Worm (Caenorhabditis elegans) whole organism, L4 larva: ENCODE results near the gene nifk-1.

ENCODE experiments used
- F10B5.3 ChIP-seq: sonication (generic microtip); optimal IDR thresholded peaks from 2 replicates; lab custom pipeline; 2016; ENCODE audit warnings: mild to moderate bottlenecking, missing genetic modification characterization, missing compliant biosample characterization
- F26F4.8 ChIP-seq: fragments of 200-800 bp; sonication (Bioruptor generic); conservative IDR thresholded peaks from 2 replicates; pipeline ENCODE4 v1.3.6; 2022; ENCODE audit warnings: missing genetic modification characterization, missing compliant biosample characterization
- F37D6.2 ChIP-seq: sonication (generic microtip); optimal IDR thresholded peaks from 2 replicates; lab custom pipeline; 2016; ENCODE audit warnings: mild to moderate bottlenecking, missing genetic modification characterization, missing compliant biosample characterization
- F44E2.7 ChIP-seq: fragments of 200-800 bp; sonication (Bioruptor generic); IDR thresholded peaks from 2 replicates; pipeline ENCODE4 v2.1.2; 2022; ENCODE audit warnings: missing genetic modification characterization, missing compliant biosample characterization
- F49E8.2 ChIP-seq: sonication (generic microtip); optimal IDR thresholded peaks from 2 replicates; lab custom pipeline; 2016; ENCODE audit warnings: missing compliant biosample characterization, mild to moderate bottlenecking, missing genetic modification characterization, borderline replicate concordance
- ZK337.2 ChIP-seq: fragments of 200-800 bp; sonication (Bioruptor generic); IDR thresholded peaks from 2 replicates; pipeline ENCODE4 v1.3.6; 2022; ENCODE audit warnings: missing genetic modification reagents, missing genetic modification characterization, missing compliant biosample characterization
- ZK546.5 ChIP-seq, 2 experiments: sonication (generic microtip); optimal IDR thresholded peaks; 2 replicates each; lab custom pipeline; 2017; ENCODE audit warnings: missing biosample characterization in 2 of 2, missing genetic modification characterization in 2 of 2
- aha-1 ChIP-seq: fragments of 150-350 bp; peaks from one replicate; lab custom pipeline; 2014; ENCODE audit warnings: missing biosample characterization, missing genetic modification characterization
- arid-1 ChIP-seq: fragments of 200-800 bp; sonication (Bioruptor generic); conservative IDR thresholded peaks from 2 replicates; pipeline ENCODE4 v1.3.6; 2022; ENCODE audit warnings: missing genetic modification reagents, missing genetic modification characterization, missing compliant biosample characterization
- ceh-28 ChIP-seq: fragments of 150-350 bp; optimal IDR thresholded peaks from 2 replicates; lab custom pipeline; 2014; ENCODE audit warnings: missing biosample characterization, missing genetic modification reagents, missing genetic modification characterization
- ceh-32 ChIP-seq: sonication (generic microtip); optimal IDR thresholded peaks from 2 replicates; lab custom pipeline; 2016; ENCODE audit warnings: mild to moderate bottlenecking, missing genetic modification characterization, missing compliant biosample characterization; ENCODE audit not compliant: poor library complexity
- daf-12 ChIP-seq: fragments of 150-350 bp; optimal IDR thresholded peaks from 2 replicates; lab custom pipeline; 2014; ENCODE audit warnings: missing biosample characterization, missing genetic modification reagents, missing genetic modification characterization
- daf-16 ChIP-seq, 3 experiments: sonication (generic microtip); optimal IDR thresholded peaks; 2 replicates each; lab custom pipeline; 2016 to 2017; ENCODE audit warnings: missing genetic modification characterization in 3 of 3, missing genetic modification reagents in 3 of 3, mild to moderate bottlenecking in 2 of 3, missing compliant biosample characterization in 2 of 3, missing biosample characterization in 1 of 3, moderate library complexity in 1 of 3
- dpl-1 ChIP-seq: fragments of 150-350 bp; optimal IDR thresholded peaks from 2 replicates; lab custom pipeline; 2014; ENCODE audit warnings: missing biosample characterization, missing genetic modification reagents, missing genetic modification characterization
- egl-43 ChIP-seq: fragments of 200-800 bp; sonication (Bioruptor generic); IDR thresholded peaks from 2 replicates; pipeline ENCODE4 v1.3.6; 2022; ENCODE audit warnings: missing genetic modification reagents, missing genetic modification characterization, missing compliant biosample characterization
- hif-1 ChIP-seq, 2 experiments: sonication (generic microtip); optimal IDR thresholded peaks; 2 replicates each; lab custom pipeline; 2016 to 2017; ENCODE audit warnings: missing compliant biosample characterization in 2 of 2, missing genetic modification characterization in 2 of 2, missing genetic modification reagents in 2 of 2, missing genotype in 2 of 2, mild to moderate bottlenecking in 1 of 2
- hmg-1.1 ChIP-seq: fragments of 200-800 bp; sonication (Bioruptor generic); IDR thresholded peaks from 2 replicates; pipeline ENCODE4 v1.3.6; 2022; ENCODE audit warnings: missing genetic modification reagents, missing genetic modification characterization, missing compliant biosample characterization
- jun-1 ChIP-seq: fragments of 150-350 bp; optimal IDR thresholded peaks from 2 replicates; lab custom pipeline; 2014; ENCODE audit warnings: missing biosample characterization, missing genetic modification reagents, missing genetic modification characterization
- lin-1 ChIP-seq: fragments of 200-800 bp; sonication (Bioruptor generic); IDR thresholded peaks from 2 replicates; pipeline ENCODE4 v1.3.6; 2022; ENCODE audit warnings: missing genetic modification reagents, missing genetic modification characterization, missing compliant biosample characterization
- lin-13 ChIP-seq: fragments of 150-350 bp; optimal IDR thresholded peaks from 2 replicates; lab custom pipeline; 2014; ENCODE audit warnings: missing biosample characterization, missing genetic modification reagents, missing genetic modification characterization
- lin-15B ChIP-seq: fragments of 150-350 bp; sonication (generic microtip); optimal IDR thresholded peaks from 3 replicates; lab custom pipeline; 2014; ENCODE audit warnings: missing biosample characterization, missing genetic modification characterization
- lin-38 ChIP-seq: fragments of 200-800 bp; sonication (Bioruptor generic); IDR thresholded peaks from 2 replicates; pipeline ENCODE4 v1.3.6; 2022; ENCODE audit warnings: missing genetic modification reagents, missing genetic modification characterization, missing compliant biosample characterization
- lin-39 ChIP-seq: fragments of 150-350 bp; optimal IDR thresholded peaks from 2 replicates; lab custom pipeline; 2014; ENCODE audit warnings: missing biosample characterization, missing genetic modification reagents, missing genetic modification characterization
- mdl-1 ChIP-seq, 2 experiments: fragments of 150-350 bp in 1 of 2; sonication (generic microtip) in 1 of 2; optimal IDR thresholded peaks; 2 replicates each; lab custom pipeline; 2014 to 2017; ENCODE audit warnings: missing biosample characterization in 2 of 2, missing genetic modification characterization in 2 of 2
- mep-1 ChIP-seq: fragments of 150-350 bp; sonication (generic microtip); optimal IDR thresholded peaks from 3 replicates; lab custom pipeline; 2014; ENCODE audit warnings: missing biosample characterization, missing genetic modification characterization
- nhr-11 ChIP-seq: fragments of 150-350 bp; optimal IDR thresholded peaks from 2 replicates; lab custom pipeline; 2014; ENCODE audit warnings: missing biosample characterization, missing genetic modification characterization
- nhr-28 ChIP-seq: fragments of 150-350 bp; optimal IDR thresholded peaks from 2 replicates; lab custom pipeline; 2014; ENCODE audit warnings: missing biosample characterization, missing genetic modification characterization
- nhr-41 ChIP-seq: fragments of 200-800 bp; sonication (Bioruptor generic); IDR thresholded peaks from 2 replicates; pipeline ENCODE4 v1.3.6; 2022; ENCODE audit warnings: missing genetic modification reagents, missing genetic modification characterization, missing compliant biosample characterization
- nhr-42 ChIP-seq: fragments of 200-800 bp; sonication (Bioruptor generic); IDR thresholded peaks from 2 replicates; pipeline ENCODE4 v1.3.6; 2022; ENCODE audit warnings: missing genetic modification characterization, missing compliant biosample characterization
- nhr-6 ChIP-seq: fragments of 150-350 bp; optimal IDR thresholded peaks from 2 replicates; lab custom pipeline; 2014; ENCODE audit warnings: missing biosample characterization, missing genetic modification characterization
- nhr-77 ChIP-seq: fragments of 150-350 bp; optimal IDR thresholded peaks from 2 replicates; lab custom pipeline; 2014; ENCODE audit warnings: missing biosample characterization, missing genetic modification characterization
- pha-4 ChIP-seq, 2 experiments: fragments of 150-350 bp in 1 of 2; fragments of 200-800 bp in 1 of 2; sonication (Bioruptor generic) in 1 of 2; IDR thresholded peaks in 1 of 2; optimal IDR thresholded peaks in 1 of 2; 2 replicates each; pipeline versions ENCODE4 v1.3.6 to Lab custom; 2014 to 2022; ENCODE audit warnings: missing genetic modification characterization in 2 of 2, missing genetic modification reagents in 2 of 2, missing biosample characterization in 1 of 2, missing compliant biosample characterization in 1 of 2
- rbr-2 ChIP-seq: sonication (generic microtip); optimal IDR thresholded peaks from 2 replicates; lab custom pipeline; 2016; ENCODE audit warnings: missing genotype, missing genetic modification characterization, missing compliant biosample characterization
- sdz-12 ChIP-seq: fragments of 200-800 bp; sonication (Bioruptor generic); optimal IDR thresholded peaks from 2 replicates; lab custom pipeline; 2018; ENCODE audit warnings: mild to moderate bottlenecking, missing genetic modification characterization, missing compliant biosample characterization
- set-16 ChIP-seq: fragments of 200-800 bp; sonication (Bioruptor generic); IDR thresholded peaks from 2 replicates; pipeline ENCODE4 v1.3.6; 2022; ENCODE audit warnings: missing genetic modification reagents, missing genetic modification characterization, missing compliant biosample characterization
- snpc-1.2 ChIP-seq: fragments of 200-800 bp; sonication (Bioruptor generic); IDR thresholded peaks from 2 replicates; pipeline ENCODE4 v1.3.6; 2022; ENCODE audit warnings: missing genetic modification reagents, missing genetic modification characterization, missing compliant biosample characterization
- tag-97 ChIP-seq: fragments of 200-800 bp; sonication (Bioruptor generic); IDR thresholded peaks from 2 replicates; pipeline ENCODE4 v1.3.6; 2022; ENCODE audit warnings: missing genetic modification characterization, missing compliant biosample characterization
- unc-62 ChIP-seq, 3 experiments: fragments of 150-350 bp in 1 of 3; sonication (generic microtip); optimal IDR thresholded peaks in 2 of 3; peaks in 1 of 3; 1 replicate in 1 of 3; 2 replicates in 2 of 3; lab custom pipeline; 2014 to 2017; ENCODE audit warnings: missing biosample characterization in 3 of 3, missing genetic modification characterization in 3 of 3, missing genetic modification reagents in 3 of 3, missing genotype in 1 of 3
- zag-1 ChIP-seq: fragments of 150-350 bp; optimal IDR thresholded peaks from 2 replicates; lab custom pipeline; 2014; ENCODE audit warnings: missing biosample characterization, missing genetic modification characterization
- zip-2 ChIP-seq: fragments of 150-350 bp; optimal IDR thresholded peaks from 2 replicates; lab custom pipeline; 2014; ENCODE audit warnings: missing biosample characterization, missing genetic modification characterization

nifk-1 gene

DNA sequence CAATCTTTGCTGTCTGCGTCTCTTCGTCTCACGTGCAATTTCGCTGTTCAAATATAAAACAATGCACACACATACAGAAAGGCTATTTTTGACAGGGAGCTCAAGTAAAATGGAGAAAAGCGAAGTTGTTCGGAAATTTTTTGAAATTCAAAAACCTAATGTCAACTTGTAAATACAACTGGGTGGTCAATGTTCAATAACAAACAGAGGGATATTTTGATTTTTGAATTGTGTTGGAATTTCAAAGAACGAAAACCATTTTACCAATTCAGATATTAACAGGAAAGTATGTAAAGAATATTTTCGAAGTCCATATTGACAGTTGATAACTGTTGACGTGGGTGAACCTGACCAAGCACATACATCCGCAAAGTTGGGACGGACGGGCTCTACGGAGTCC is 4.8 kb downstream of the nifk-1 start, which contains the start of gene tag-243:
Gene tag-243, minus strand, starts transcription at position 101 of the 400 bp plus-strand sequence.
- TF ChIP-seq unc-62 (GFP tag; optimal IDR thresholded peaks at IDR 0.05 in 1 of 2; lab: Kevin White, UChicago) (no peak), unc-62 (tag; optimal IDR thresholded peaks at IDR 0.05; lab: Kevin White, UChicago) (no peak), zip-2 (tag; lab: Kevin White, UChicago) (no peak), set-16 (GFP tag; lab: Robert Waterston, UW) (no peak), mdl-1 (tag; optimal IDR thresholded peaks at IDR 0.05; lab: Kevin White, UChicago) (no peak), dpl-1 (GFP tag; lab: Kevin White, UChicago) (no peak), lin-13 (no peak), egl-43 (no peak), nhr-77 (no peak), ZK337.2 (no peak), F44E2.7 (GFP tag; lab: Robert Waterston, UW) (no peak), lin-38 (no peak), F37D6.2 (tag; lab: Kevin White, UChicago) (no peak), F49E8.2 (no peak), F10B5.3 (tag; lab: Kevin White, UChicago) (no peak), lin-39 (tag; lab: Kevin White, UChicago) (no peak), pha-4 (GFP tag; IDR thresholded peaks at IDR 0.05; lab: Robert Waterston, UW) (no peak), pha-4 (tag; optimal IDR thresholded peaks at IDR 0.05; lab: Kevin White, UChicago) (no peak), F26F4.8 (no peak), arid-1 (GFP tag; lab: Robert Waterston, UW) (no peak), nhr-41 (GFP tag; lab: Robert Waterston, UW) (no peak)
- TF ChIP-seq, all 104 proteins: peak for 0

DNA sequence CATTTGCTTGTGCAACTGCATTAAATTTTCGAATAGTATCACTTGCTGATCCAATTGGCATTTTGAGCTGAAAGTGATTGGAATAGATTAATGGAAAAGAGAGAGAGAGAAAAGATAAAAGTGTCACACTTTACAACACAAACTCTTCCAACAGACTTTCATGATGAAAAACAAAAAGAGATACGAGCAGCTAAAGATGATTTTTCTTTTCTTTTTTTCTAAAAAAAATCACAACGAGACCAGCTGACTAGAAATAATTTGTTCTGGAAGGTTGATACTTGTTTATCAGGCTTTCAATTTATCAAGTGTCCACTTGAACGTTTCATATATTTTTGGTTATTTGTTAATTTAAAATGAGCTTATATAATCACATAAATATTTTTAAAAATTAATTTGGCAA is 6.0 kb downstream of the nifk-1 start:
- peak in 1 of 2 experiments; percentile 87 for TF ChIP-seq daf-16 (GFP tag; optimal IDR thresholded peaks at IDR 0.05; lab: Kevin White, UChicago)
- no peak for TF ChIP-seq daf-16 (tag; optimal IDR thresholded peaks at IDR 0.05; lab: Kevin White, UChicago)
- peak in 1 of 2 experiments; percentile 15 for TF ChIP-seq hif-1 (tag; optimal IDR thresholded peaks at IDR 0.05; lab: Kevin White, UChicago)
- no peak for TF ChIP-seq nhr-6 (tag; lab: Kevin White, UChicago)
- no peak for TF ChIP-seq jun-1 (tag; lab: Kevin White, UChicago)
- peak in 1 of 2 experiments; percentile 42 for TF ChIP-seq unc-62 (GFP tag; optimal IDR thresholded peaks at IDR 0.05 in 1 of 2; lab: Kevin White, UChicago)
- no peak for TF ChIP-seq unc-62 (tag; optimal IDR thresholded peaks at IDR 0.05; lab: Kevin White, UChicago)
- TF ChIP-seq daf-12: no peak
- TF ChIP-seq nhr-11: peak; percentile 50

DNA sequence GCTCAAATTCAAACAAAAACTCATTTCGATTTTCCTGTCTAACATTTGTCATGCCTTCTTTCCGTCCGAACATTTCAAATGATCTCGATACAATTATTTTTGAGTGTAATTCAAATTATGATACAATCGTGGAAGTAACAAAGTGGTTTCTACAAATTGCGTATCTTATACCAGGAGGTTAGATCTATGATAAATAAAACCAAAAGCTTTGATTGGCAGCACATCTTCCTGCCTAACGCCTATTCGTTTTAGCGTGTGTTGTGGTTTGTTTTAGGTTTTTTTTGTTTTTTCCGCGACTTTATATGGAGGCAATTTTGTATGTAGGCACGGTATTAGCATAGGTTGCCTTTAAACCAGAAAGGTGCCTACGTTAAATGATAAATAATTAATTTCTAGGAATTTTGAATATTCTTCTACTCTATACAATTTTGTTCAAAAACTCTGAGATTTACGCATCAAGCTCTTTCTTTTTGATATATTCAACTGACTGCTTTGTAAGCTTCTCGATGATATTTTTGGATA is 13.1 kb downstream of the nifk-1 start, which contains the start of gene srg-11:
Gene srg-11, plus strand, starts transcription at position 51 of the 522 bp plus-strand sequence.
- no peak for TF ChIP-seq ZK546.5 (tag; optimal IDR thresholded peaks at IDR 0.05; lab: Kevin White, UChicago)
- TF ChIP-seq aha-1 (tag; lab: Kevin White, UChicago): peak; percentile 97

DNA sequence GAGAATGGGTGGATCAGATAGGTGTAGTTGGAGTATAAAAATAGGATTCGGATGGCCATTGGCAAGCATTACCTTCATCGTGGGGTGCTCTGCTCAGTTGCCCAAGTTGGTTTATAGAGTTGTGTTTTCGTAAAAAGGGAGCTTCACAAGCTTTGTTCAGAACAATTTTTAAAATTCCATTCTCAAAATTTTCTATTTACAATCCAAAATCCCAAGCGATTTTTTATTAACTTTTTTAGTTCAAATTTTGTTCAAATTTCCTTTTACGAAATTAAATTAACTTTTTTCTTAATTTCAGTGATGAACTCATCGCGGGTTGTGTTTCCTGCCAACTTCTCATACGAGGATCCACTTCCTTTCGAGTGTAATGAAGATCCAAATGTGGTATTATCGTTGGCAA is 15.6 kb downstream of the nifk-1 start, which contains the start of gene srg-10:
Gene srg-10, plus strand, starts transcription at position 301 of the 400 bp plus-strand sequence.
- TF ChIP-seq zag-1 (tag; lab: Kevin White, UChicago) (no peak), tag-97 (GFP tag; lab: Robert Waterston, UW) (no peak), mep-1 (no peak), lin-15B (tag; lab: Kevin White, UChicago) (no peak), ZK337.2 (no peak), snpc-1.2 (GFP tag; lab: Robert Waterston, UW) (no peak), nhr-77 (no peak), lin-38 (no peak), set-16 (GFP tag; lab: Robert Waterston, UW) (no peak), nhr-42 (GFP tag; lab: Robert Waterston, UW) (no peak), aha-1 (tag; lab: Kevin White, UChicago) (no peak), lin-1 (GFP tag; lab: Robert Waterston, UW) (no peak), lin-39 (tag; lab: Kevin White, UChicago) (no peak), ceh-28 (no peak), sdz-12 (GFP tag; lab: Kevin White, UChicago) (no peak), daf-16 (GFP tag; optimal IDR thresholded peaks at IDR 0.05; lab: Kevin White, UChicago) (no peak), daf-16 (tag; optimal IDR thresholded peaks at IDR 0.05; lab: Kevin White, UChicago) (no peak), ceh-32 (tag; lab: Kevin White, UChicago) (no peak), hmg-1.1 (GFP tag; lab: Robert Waterston, UW) (no peak), rbr-2 (tag; lab: Kevin White, UChicago) (no peak), nhr-28 (tag; lab: Kevin White, UChicago) (no peak)
